Fruit fly (Drosophila melanogaster) whole organism, wandering third instar larva: ENCODE measurements around the gene trn.

ENCODE experiments used
- CG32264 ChIP-seq: fragments of 200-800 bp; sonication (Bioruptor generic); optimal IDR thresholded peaks from 2 replicates; lab custom pipeline; 2016; ENCODE audit warnings: missing biosample characterization, missing genetic modification characterization
- CG9705 ChIP-seq: fragments of 200-800 bp; sonication (Bioruptor generic); optimal IDR thresholded peaks from 2 replicates; lab custom pipeline; 2018; ENCODE audit warnings: missing biosample characterization, mild to moderate bottlenecking, missing genetic modification characterization
- CrebA ChIP-seq: fragments of 200-800 bp; sonication (Bioruptor generic); optimal IDR thresholded peaks from 2 replicates; lab custom pipeline; 2016; ENCODE audit warnings: missing biosample characterization, mild to moderate bottlenecking, missing genetic modification characterization, borderline replicate concordance
- Dfd ChIP-seq: fragments of >200 bp; optimal IDR thresholded peaks from 2 replicates; lab custom pipeline; 2017; ENCODE audit warnings: missing biosample characterization, missing genetic modification characterization
- Dif ChIP-seq: fragments of 200-275, 200-300 bp; sonication (Bioruptor generic); optimal IDR thresholded peaks from 2 replicates; lab custom pipeline; 2018; ENCODE audit warnings: missing biosample characterization, missing genetic modification characterization; ENCODE audit not compliant: partially characterized antibody
- HLH106 ChIP-seq: fragments of 200-800 bp; optimal IDR thresholded peaks from 3 replicates; lab custom pipeline; 2019; ENCODE audit warnings: missing biosample characterization, mild to moderate bottlenecking, missing genetic modification characterization, moderate library complexity
- Hr78 ChIP-seq: fragments of >200 bp; optimal IDR thresholded peaks from 2 replicates; lab custom pipeline; 2017; ENCODE audit warnings: missing biosample characterization, missing genetic modification characterization
- Hr83 ChIP-seq: fragments of 200-300 bp; sonication (Bioruptor generic); optimal IDR thresholded peaks from 2 replicates; lab custom pipeline; 2016; ENCODE audit warnings: missing biosample characterization, mild to moderate bottlenecking, missing genetic modification characterization, moderate library complexity; ENCODE audit not compliant: poor library complexity, severe bottlenecking
- Jra ChIP-seq: sonication (Bioruptor generic); optimal IDR thresholded peaks from 2 replicates; lab custom pipeline; 2016; ENCODE audit warnings: missing biosample characterization, missing genetic modification characterization
- Mio ChIP-seq: sonication (Bioruptor generic); optimal IDR thresholded peaks from 2 replicates; lab custom pipeline; 2016; ENCODE audit warnings: missing biosample characterization, missing genetic modification characterization
- N ChIP-seq: fragments of >200 bp; optimal IDR thresholded peaks from 2 replicates; lab custom pipeline; 2018; ENCODE audit warnings: missing biosample characterization, missing external identifiers, missing genetic modification characterization
- Rel ChIP-seq, 2 experiments: fragments of 200-800 bp; sonication (Bioruptor generic) in 1 of 2; optimal IDR thresholded peaks; 2 replicates in 1 of 2; 3 replicates in 1 of 2; lab custom pipeline; 2016 to 2019; ENCODE audit warnings: mild to moderate bottlenecking in 2 of 2, missing biosample characterization in 2 of 2, missing genetic modification characterization in 2 of 2, moderate library complexity in 1 of 2
- Sp1 ChIP-seq: fragments of 200-800 bp; sonication (Bioruptor generic); optimal IDR thresholded peaks from 3 replicates; lab custom pipeline; 2019; ENCODE audit warnings: missing biosample characterization, mild to moderate bottlenecking, missing genetic modification characterization, moderate library complexity
- Vsx2 ChIP-seq: fragments of 200-300, 225-300 bp; sonication (Bioruptor generic); optimal IDR thresholded peaks from 2 replicates; lab custom pipeline; 2018; ENCODE audit warnings: missing biosample characterization, missing genetic modification characterization; ENCODE audit not compliant: partially characterized antibody
- br ChIP-seq: fragments of 200-800 bp; sonication (Bioruptor generic); optimal IDR thresholded peaks from 2 replicates; lab custom pipeline; 2016; ENCODE audit warnings: missing biosample characterization, missing genetic modification characterization
- brk ChIP-seq: fragments of 200-800 bp; sonication (Bioruptor generic); optimal IDR thresholded peaks from 2 replicates; lab custom pipeline; 2016; ENCODE audit warnings: missing biosample characterization, mild to moderate bottlenecking, missing genetic modification characterization
- dl ChIP-seq, 2 experiments: fragments of 175-275, 200-275 bp in 1 of 2; fragments of 200-275 bp in 1 of 2; sonication (Bioruptor generic); optimal IDR thresholded peaks; lab custom pipeline; 2018; ENCODE audit warnings: mild to moderate bottlenecking in 2 of 2, missing biosample characterization in 2 of 2, missing genetic modification characterization in 2 of 2, moderate library complexity in 2 of 2; ENCODE audit not compliant: partially characterized antibody in 2 of 2, insufficient read depth in 1 of 2
- dsf ChIP-seq: sonication (Bioruptor generic); optimal IDR thresholded peaks from 2 replicates; lab custom pipeline; 2016; ENCODE audit warnings: missing biosample characterization, missing genetic modification characterization, borderline replicate concordance
- foxo ChIP-seq, 2 experiments: fragments of 200-800 bp; sonication (Bioruptor generic); optimal IDR thresholded peaks; 2 replicates in 1 of 2; 3 replicates in 1 of 2; lab custom pipeline; 2016 to 2017; ENCODE audit warnings: missing biosample characterization in 2 of 2, missing genetic modification characterization in 2 of 2
- fru ChIP-seq: fragments of 200-800 bp; sonication (Bioruptor generic); optimal IDR thresholded peaks from 3 replicates; lab custom pipeline; 2016; ENCODE audit warnings: missing biosample characterization, mild to moderate bottlenecking, missing genetic modification characterization
- h ChIP-seq: fragments of 200-800 bp; sonication (Bioruptor generic); optimal IDR thresholded peaks from 3 replicates; lab custom pipeline; 2016; ENCODE audit warnings: missing biosample characterization, mild to moderate bottlenecking, missing genetic modification characterization
- jim ChIP-seq: fragments of 175-275, 200-325 bp; sonication (Bioruptor generic); optimal IDR thresholded peaks from 2 replicates; lab custom pipeline; 2016; ENCODE audit warnings: missing biosample characterization, mild to moderate bottlenecking, missing genetic modification characterization
- lola ChIP-seq: fragments of >200 bp; optimal IDR thresholded peaks from 2 replicates; lab custom pipeline; 2017; ENCODE audit warnings: missing biosample characterization, missing genetic modification characterization
- psq ChIP-seq: fragments of 200-800 bp; sonication (Bioruptor generic); optimal IDR thresholded peaks from 3 replicates; lab custom pipeline; 2017; ENCODE audit warnings: missing biosample characterization, mild to moderate bottlenecking, missing genetic modification characterization, moderate library complexity
- rgr ChIP-seq: fragments of 200-800 bp; sonication (Bioruptor generic); optimal IDR thresholded peaks from 3 replicates; lab custom pipeline; 2016; ENCODE audit warnings: missing biosample characterization, mild to moderate bottlenecking, missing genetic modification characterization
- sage ChIP-seq: fragments of 200-800 bp; sonication (Bioruptor generic); optimal IDR thresholded peaks from 2 replicates; lab custom pipeline; 2016; ENCODE audit warnings: missing biosample characterization, mild to moderate bottlenecking, missing genetic modification characterization
- sv ChIP-seq: fragments of 200-800 bp; sonication (Bioruptor generic); optimal IDR thresholded peaks from 3 replicates; lab custom pipeline; 2016; ENCODE audit warnings: missing biosample characterization, missing genetic modification characterization
- tai ChIP-seq: sonication (Bioruptor generic); optimal IDR thresholded peaks from 2 replicates; lab custom pipeline; 2016; ENCODE audit warnings: missing biosample characterization, missing genetic modification characterization
- woc ChIP-seq: sonication (Bioruptor generic); optimal IDR thresholded peaks from 2 replicates; lab custom pipeline; 2016; ENCODE audit warnings: missing biosample characterization, mild to moderate bottlenecking, missing genetic modification characterization

The trn gene

dm6 chr3L:13109362-13109761, 4.7 kb upstream of the trn start:
- TF ChIP-seq Rel (GFP tag; optimal IDR thresholded peaks at IDR 0.05; lab: Kevin White, UChicago), result no peak
- no peak for TF ChIP-seq Rel (tag; optimal IDR thresholded peaks at IDR 0.05; lab: Kevin White, UChicago)
- TF ChIP-seq psq (GFP tag; lab: Kevin White, UChicago), result no peak
- no peak for TF ChIP-seq dsf (GFP tag; lab: Kevin White, UChicago)
- no peak for TF ChIP-seq Sp1 (GFP tag; lab: Kevin White, UChicago)
- no peak for TF ChIP-seq N (GFP tag; lab: Kevin White, UChicago)
- no peak for TF ChIP-seq Dfd
- no peak for TF ChIP-seq tai (GFP tag; lab: Kevin White, UChicago)
- TF ChIP-seq brk (GFP tag; lab: Kevin White, UChicago), result no peak
- no peak for TF ChIP-seq lola (GFP tag; lab: Kevin White, UChicago)
- no peak for TF ChIP-seq fru (GFP tag; lab: Kevin White, UChicago)
- no peak for TF ChIP-seq sv (GFP tag; lab: Kevin White, UChicago)
- TF ChIP-seq dl (GFP tag; optimal IDR thresholded peaks at IDR 0.05; lab: Kevin White, UChicago; ENCODE audit: insufficient read depth in 1 of 2, partially characterized antibody in 2 of 2), result no peak
- TF ChIP-seq woc, result no peak
- TF ChIP-seq Vsx2, result no peak

dm6 chr3L:13111422-13111821, 2.6 kb upstream of the trn start:
- TF ChIP-seq foxo (GFP tag; optimal IDR thresholded peaks at IDR 0.05; lab: Kevin White, UChicago) (no peak), CG9705 (no peak), CrebA (GFP tag; lab: Kevin White, UChicago) (no peak), Hr78 (GFP tag; lab: Kevin White, UChicago) (no peak), br (GFP tag; lab: Kevin White, UChicago) (no peak), brk (GFP tag; lab: Kevin White, UChicago) (no peak), dsf (GFP tag; lab: Kevin White, UChicago) (no peak), Mio (GFP tag; lab: Kevin White, UChicago) (no peak), Sp1 (GFP tag; lab: Kevin White, UChicago) (no peak)

DNA sequence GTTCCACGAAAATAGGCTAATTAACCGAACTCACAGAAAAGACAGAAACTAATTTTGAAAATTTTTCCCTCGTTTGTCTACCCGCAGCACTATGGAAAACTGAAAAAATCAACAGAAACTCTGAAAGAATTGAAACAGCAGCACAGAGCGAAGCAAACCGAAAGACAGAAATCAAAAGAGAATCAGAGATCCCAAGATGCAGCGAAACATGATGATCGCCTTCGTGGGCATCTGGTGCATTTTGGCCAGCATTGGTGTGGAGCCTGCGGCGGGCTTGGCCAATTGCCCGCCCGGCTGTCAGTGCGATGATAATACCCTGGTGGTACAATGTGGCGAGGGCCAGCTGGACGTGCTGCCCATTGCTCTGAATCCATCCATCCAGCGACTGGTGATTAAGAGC, 1.0 kb downstream of the trn start:
- TF ChIP-seq h (GFP tag; lab: Kevin White, UChicago), result no peak
- TF ChIP-seq tai (GFP tag; lab: Kevin White, UChicago), result no peak
- no peak for TF ChIP-seq Rel (GFP tag; optimal IDR thresholded peaks at IDR 0.05; lab: Kevin White, UChicago)
- no peak for TF ChIP-seq Rel (tag; optimal IDR thresholded peaks at IDR 0.05; lab: Kevin White, UChicago)
- no peak for TF ChIP-seq woc
- no peak for TF ChIP-seq rgr (GFP tag; lab: Kevin White, UChicago)
- TF ChIP-seq br (GFP tag; lab: Kevin White, UChicago), result no peak
- no peak for TF ChIP-seq Mio (GFP tag; lab: Kevin White, UChicago)
- no peak for TF ChIP-seq sv (GFP tag; lab: Kevin White, UChicago)
- TF ChIP-seq HLH106 (tag; lab: Kevin White, UChicago), result no peak
- TF ChIP-seq Dfd, result no peak
- no peak for TF ChIP-seq jim (GFP tag; lab: Kevin White, UChicago)
- no peak for TF ChIP-seq psq (GFP tag; lab: Kevin White, UChicago)
- no peak for TF ChIP-seq CG9705
- TF ChIP-seq Vsx2, result no peak
- TF ChIP-seq, all 38 proteins: peak for 0

dm6 chr3L:13118983-13119382, 4.9 kb downstream of the trn start:
- no peak for TF ChIP-seq sage
- no peak for TF ChIP-seq CG32264 (GFP tag; lab: Kevin White, UChicago)
- TF ChIP-seq Dif (GFP tag; lab: Kevin White, UChicago), result no peak
- TF ChIP-seq psq (GFP tag; lab: Kevin White, UChicago), result no peak
- no peak for TF ChIP-seq N (GFP tag; lab: Kevin White, UChicago)
- no peak for TF ChIP-seq dsf (GFP tag; lab: Kevin White, UChicago)
- no peak for TF ChIP-seq CG9705

DNA sequence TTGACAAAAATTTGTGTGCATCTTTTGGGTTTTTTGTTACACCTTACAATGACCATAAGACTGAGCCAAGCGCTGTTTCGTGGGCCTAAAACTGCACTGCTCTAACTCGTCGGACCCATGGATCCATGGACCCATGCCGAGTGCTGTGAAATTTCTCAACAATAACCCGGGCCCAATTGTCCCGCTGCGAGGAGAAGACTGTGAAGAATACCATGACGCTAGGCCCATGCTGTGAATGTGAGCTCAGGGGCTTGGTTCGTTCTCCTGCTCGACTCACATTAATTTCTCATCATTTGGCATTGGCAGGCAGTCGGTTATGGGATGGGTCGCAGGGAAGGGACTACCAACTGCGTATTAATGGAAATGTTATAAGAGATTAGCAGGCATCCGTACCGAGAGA, 6.1 kb downstream of the trn start:
- TF ChIP-seq Rel (GFP tag; optimal IDR thresholded peaks at IDR 0.05; lab: Kevin White, UChicago) (no peak), Rel (tag; optimal IDR thresholded peaks at IDR 0.05; lab: Kevin White, UChicago) (no peak), Jra (GFP tag; lab: Kevin White, UChicago) (no peak), dl (GFP tag; optimal IDR thresholded peaks at IDR 0.05; lab: Kevin White, UChicago; ENCODE audit: insufficient read depth in 1 of 2, partially characterized antibody in 2 of 2) (no peak), dsf (GFP tag; lab: Kevin White, UChicago) (no peak), Hr83 (no peak)
- TF ChIP-seq, all 38 proteins: peak for 0
